Fruit fly (Drosophila melanogaster) whole organism, embryonic: ENCODE data around the gene dally.

ENCODE experiments used
- CG1529 ChIP-seq: fragments of 200-800 bp; sonication (Bioruptor generic); optimal IDR thresholded peaks from 3 replicates; lab custom pipeline; 2018; ENCODE audit warnings: missing biosample characterization, missing genetic modification characterization
- CG16779 ChIP-seq: fragments of 200-800 bp; sonication (Bioruptor generic); IDR thresholded peaks from 2 replicates; pipeline ENCODE4 v1.3.6; 2022; ENCODE audit warnings: missing biosample characterization, missing genetic modification characterization
- CG7839 ChIP-seq: fragments of 200-800 bp; sonication (Bioruptor generic); optimal IDR thresholded peaks from 3 replicates; lab custom pipeline; 2018; ENCODE audit warnings: missing biosample characterization, mild to moderate bottlenecking, missing genetic modification characterization, moderate library complexity
- Fer1 ChIP-seq: fragments of 200-800 bp; sonication (Bioruptor generic); optimal IDR thresholded peaks from 2 replicates; lab custom pipeline; 2017; ENCODE audit warnings: missing biosample characterization, mild to moderate bottlenecking, missing genetic modification characterization
- HLHmδ ChIP-seq: fragments of 200-800 bp; sonication (Bioruptor generic); optimal IDR thresholded peaks from 2 replicates; lab custom pipeline; 2018; ENCODE audit warnings: missing biosample characterization, mild to moderate bottlenecking, missing genetic modification characterization, moderate library complexity
- Nf-YC ChIP-seq: fragments of 200-800 bp; optimal IDR thresholded peaks from 3 replicates; lab custom pipeline; 2019; ENCODE audit warnings: missing biosample characterization, mild to moderate bottlenecking, missing genetic modification characterization, moderate library complexity
- NfI ChIP-seq: fragments of 200-800 bp; sonication (Bioruptor generic); optimal IDR thresholded peaks from 3 replicates; lab custom pipeline; 2018; ENCODE audit warnings: missing biosample characterization, mild to moderate bottlenecking, missing genetic modification characterization, moderate library complexity
- Xrp1 ChIP-seq: fragments of 200-800 bp; sonication (Bioruptor generic); IDR thresholded peaks from 2 replicates; pipeline ENCODE4 v1.3.6; 2022; ENCODE audit warnings: missing biosample characterization, missing genetic modification characterization
- luna ChIP-seq: fragments of 200-800 bp; sonication (Bioruptor generic); optimal IDR thresholded peaks from 2 replicates; lab custom pipeline; 2016; ENCODE audit warnings: missing biosample characterization, missing genetic modification characterization
- tup ChIP-seq: fragments of 200-800 bp; sonication (Bioruptor generic); optimal IDR thresholded peaks from 2 replicates; lab custom pipeline; 2016; ENCODE audit warnings: missing biosample characterization, mild to moderate bottlenecking, missing genetic modification characterization, moderate library complexity

- no peak for TF ChIP-seq CG7839 (tag; lab: Kevin White, UChicago)
- no peak for TF ChIP-seq CG16779 (GFP tag; lab: Robert Waterston, UW)
- no peak for TF ChIP-seq CG1529 (GFP tag; lab: Kevin White, UChicago)
- TF ChIP-seq tup (GFP tag; lab: Kevin White, UChicago), result no peak
- TF ChIP-seq Xrp1 (GFP tag; lab: Robert Waterston, UW), result no peak
- no peak for TF ChIP-seq NfI
- TF ChIP-seq Nf-YC (tag; lab: Kevin White, UChicago), result no peak
- no peak for TF ChIP-seq HLHmδ
- no peak for TF ChIP-seq Fer1 (GFP tag; lab: Kevin White, UChicago)
- TF ChIP-seq luna (GFP tag; lab: Kevin White, UChicago), result no peak
These were observed 22.5 kb downstream of the dally start for dm6 chr3L:8849817-8850216.
